Worm (Caenorhabditis elegans): Measurements from ENCODE around the gene tnt-2.

DNA sequence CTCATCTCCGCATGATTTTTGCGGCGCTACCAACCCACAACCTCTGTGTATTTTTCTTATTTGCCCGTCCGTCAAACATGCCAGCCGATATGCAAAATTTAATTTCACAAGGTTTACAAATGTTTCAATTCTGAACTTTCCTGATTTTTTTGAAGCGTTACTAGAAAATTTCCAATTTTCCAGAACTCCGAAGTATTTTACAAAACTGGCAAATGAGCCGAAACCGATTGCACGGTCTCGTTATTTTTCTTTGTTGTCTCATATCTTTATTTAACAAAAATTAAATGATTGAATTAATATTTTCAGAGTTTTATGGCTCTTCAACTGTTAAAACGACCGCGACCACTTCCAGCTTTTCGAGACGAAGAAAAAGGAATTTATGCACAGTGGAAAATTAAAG is 15.3 kb downstream of the tnt-2 start, which contains the start of gene F53A9.3:
- TF ChIP-seq him-1 (tag; optimal IDR thresholded peaks at IDR 0.05), result no peak
- no peak for TF ChIP-seq W03F9.2 (tag; optimal IDR thresholded peaks at IDR 0.05)

All from whole organism, L4/young adult.